Worm (Caenorhabditis elegans) whole organism, late embryonic: Measurements from ENCODE around the gene T08A9.13.

Experiments used
- C38D4.7 ChIP-seq: fragments of 200-800 bp; sonication (Bioruptor generic); optimal IDR thresholded peaks from 2 replicates; lab custom pipeline; 2018; ENCODE audit warnings: mild to moderate bottlenecking, missing genetic modification characterization, moderate library complexity, missing compliant biosample characterization
- F13H6.1 ChIP-seq: sonication (generic microtip); optimal IDR thresholded peaks from 2 replicates; lab custom pipeline; 2016; ENCODE audit warnings: missing genetic modification characterization, missing compliant biosample characterization
- K09A11.1 ChIP-seq: sonication (generic microtip); optimal IDR thresholded peaks from 2 replicates; lab custom pipeline; 2017; ENCODE audit warnings: antibody characterized with exemption, mild to moderate bottlenecking, missing genetic modification characterization, missing compliant biosample characterization; ENCODE audit not compliant: insufficient read depth
- Y22D7AL.16 ChIP-seq: sonication (generic microtip); optimal IDR thresholded peaks from 2 replicates; lab custom pipeline; 2016; ENCODE audit warnings: missing genetic modification characterization, missing compliant biosample characterization
- ahr-1 ChIP-seq: sonication (generic microtip); optimal IDR thresholded peaks from 2 replicates; lab custom pipeline; 2016; ENCODE audit warnings: missing genetic modification characterization, missing compliant biosample characterization
- ceh-14 ChIP-seq: sonication (generic microtip); optimal IDR thresholded peaks from 2 replicates; lab custom pipeline; 2016; ENCODE audit warnings: missing genotype, missing genetic modification characterization, missing compliant biosample characterization
- ceh-18 ChIP-seq: sonication (generic microtip); optimal IDR thresholded peaks from 2 replicates; lab custom pipeline; 2016; ENCODE audit warnings: missing genetic modification characterization, missing compliant biosample characterization
- ceh-19 ChIP-seq: fragments of 200-800 bp; sonication (Bioruptor generic); optimal IDR thresholded peaks from 2 replicates; lab custom pipeline; 2018; ENCODE audit warnings: mild to moderate bottlenecking, missing genetic modification characterization, missing compliant biosample characterization
- ceh-2 ChIP-seq: sonication (generic microtip); optimal IDR thresholded peaks from 2 replicates; lab custom pipeline; 2016; ENCODE audit warnings: missing genotype, missing genetic modification characterization, missing compliant biosample characterization
- ceh-22 ChIP-seq: sonication (generic microtip); optimal IDR thresholded peaks from 2 replicates; lab custom pipeline; 2017; ENCODE audit warnings: missing biosample characterization, missing genetic modification characterization
- ceh-30 ChIP-seq: fragments of 150-350 bp; optimal IDR thresholded peaks from 2 replicates; lab custom pipeline; 2014; ENCODE audit warnings: missing biosample characterization, missing genetic modification characterization
- ceh-31 ChIP-seq: sonication (generic microtip); optimal IDR thresholded peaks from 2 replicates; lab custom pipeline; 2016; ENCODE audit warnings: missing genetic modification characterization, missing compliant biosample characterization
- ceh-34 ChIP-seq: sonication (generic microtip); optimal IDR thresholded peaks from 2 replicates; lab custom pipeline; 2016; ENCODE audit warnings: mild to moderate bottlenecking, missing genetic modification characterization, missing compliant biosample characterization
- ceh-48 ChIP-seq: sonication (generic microtip); optimal IDR thresholded peaks from 2 replicates; lab custom pipeline; 2016; ENCODE audit warnings: missing genetic modification characterization, inconsistent platforms, missing compliant biosample characterization
- ceh-9 ChIP-seq: sonication (generic microtip); optimal IDR thresholded peaks from 2 replicates; lab custom pipeline; 2016; ENCODE audit warnings: mild to moderate bottlenecking, missing genetic modification characterization, inconsistent platforms, missing compliant biosample characterization
- che-1 ChIP-seq: sonication (generic microtip); optimal IDR thresholded peaks from 2 replicates; lab custom pipeline; 2016; ENCODE audit warnings: mild to moderate bottlenecking, missing genetic modification characterization, missing compliant biosample characterization
- dmd-4 ChIP-seq: sonication (generic microtip); optimal IDR thresholded peaks from 2 replicates; lab custom pipeline; 2016; ENCODE audit warnings: borderline replicate concordance, missing genetic modification characterization, missing compliant biosample characterization
- dve-1 ChIP-seq: sonication (generic microtip); optimal IDR thresholded peaks from 2 replicates; lab custom pipeline; 2017; ENCODE audit warnings: antibody characterized with exemption, mild to moderate bottlenecking, missing genetic modification characterization, missing compliant biosample characterization
- elt-2 ChIP-seq: sonication (generic microtip); optimal IDR thresholded peaks from 2 replicates; lab custom pipeline; 2016; ENCODE audit warnings: missing genetic modification reagents, missing genetic modification characterization, missing compliant biosample characterization
- fax-1 ChIP-seq: sonication (generic microtip); optimal IDR thresholded peaks from 2 replicates; lab custom pipeline; 2016; ENCODE audit warnings: missing genotype, missing genetic modification characterization, missing compliant biosample characterization
- fkh-10 ChIP-seq: fragments of 150-350 bp; optimal IDR thresholded peaks from 2 replicates; lab custom pipeline; 2014; ENCODE audit warnings: missing biosample characterization, missing genetic modification reagents, missing genetic modification characterization
- hlh-13 ChIP-seq: fragments of 200-800 bp; sonication (Bioruptor generic); optimal IDR thresholded peaks from 2 replicates; lab custom pipeline; 2018; ENCODE audit warnings: mild to moderate bottlenecking, missing genetic modification characterization, missing compliant biosample characterization
- hlh-6 ChIP-seq: sonication (generic microtip); optimal IDR thresholded peaks from 2 replicates; lab custom pipeline; 2016; ENCODE audit warnings: missing genotype, missing genetic modification characterization, missing compliant biosample characterization
- lin-11 ChIP-seq: fragments of 200-800 bp; sonication (Bioruptor generic); optimal IDR thresholded peaks from 2 replicates; lab custom pipeline; 2018; ENCODE audit warnings: mild to moderate bottlenecking, missing genetic modification characterization, missing compliant biosample characterization
- mec-3 ChIP-seq: sonication (generic microtip); optimal IDR thresholded peaks from 2 replicates; lab custom pipeline; 2016; ENCODE audit warnings: borderline replicate concordance, missing genetic modification characterization, missing compliant biosample characterization
- nfya-1 ChIP-seq: sonication (generic microtip); optimal IDR thresholded peaks from 2 replicates; lab custom pipeline; 2017; ENCODE audit warnings: missing genetic modification characterization, mild to moderate bottlenecking, missing compliant biosample characterization, antibody characterized with exemption, moderate library complexity
- nhr-11 ChIP-seq: fragments of 150-350 bp; optimal IDR thresholded peaks from 2 replicates; lab custom pipeline; 2014; ENCODE audit warnings: missing biosample characterization, missing genetic modification characterization
- nhr-232 ChIP-seq: sonication (generic microtip); optimal IDR thresholded peaks from 2 replicates; lab custom pipeline; 2016; ENCODE audit warnings: missing genetic modification characterization, missing compliant biosample characterization
- pat-9 ChIP-seq: fragments of 200-800 bp; sonication (Bioruptor generic); optimal IDR thresholded peaks from 2 replicates; lab custom pipeline; 2018; ENCODE audit warnings: mild to moderate bottlenecking, missing genetic modification characterization, moderate library complexity, missing compliant biosample characterization
- pax-1 ChIP-seq: fragments of 150-350 bp; optimal IDR thresholded peaks from 2 replicates; lab custom pipeline; 2014; ENCODE audit warnings: missing biosample characterization, missing genetic modification characterization
- pha-2 ChIP-seq: sonication (generic microtip); optimal IDR thresholded peaks from 2 replicates; lab custom pipeline; 2017; ENCODE audit warnings: mild to moderate bottlenecking, missing genetic modification characterization, missing compliant biosample characterization
- pros-1 ChIP-seq: fragments of 150-350 bp; optimal IDR thresholded peaks from 2 replicates; lab custom pipeline; 2014; ENCODE audit warnings: missing biosample characterization, missing genetic modification reagents, missing genetic modification characterization
- ref-2 ChIP-seq: sonication (generic microtip); optimal IDR thresholded peaks from 2 replicates; lab custom pipeline; 2016; ENCODE audit warnings: missing genetic modification characterization, missing compliant biosample characterization
- rnt-1 ChIP-seq: sonication (generic microtip); optimal IDR thresholded peaks from 2 replicates; lab custom pipeline; 2016; ENCODE audit warnings: missing genetic modification characterization, missing compliant biosample characterization
- sdc-2 ChIP-seq: sonication (generic microtip); optimal IDR thresholded peaks from 2 replicates; lab custom pipeline; 2016; ENCODE audit warnings: missing genotype, missing genetic modification characterization, missing compliant biosample characterization
- sox-2 ChIP-seq: fragments of 200-800 bp; sonication (Bioruptor generic); IDR thresholded peaks from 2 replicates; pipeline ENCODE4 v1.3.6; 2022; ENCODE audit warnings: missing genetic modification reagents, missing genetic modification characterization, missing compliant biosample characterization
- syd-9 ChIP-seq: sonication (generic microtip); optimal IDR thresholded peaks from 2 replicates; lab custom pipeline; 2016; ENCODE audit warnings: mild to moderate bottlenecking, missing genetic modification characterization, moderate library complexity, missing compliant biosample characterization
- ttx-3 ChIP-seq: sonication (generic microtip); optimal IDR thresholded peaks from 2 replicates; lab custom pipeline; 2016; ENCODE audit warnings: missing genetic modification reagents, missing genetic modification characterization, missing compliant biosample characterization
- unc-3 ChIP-seq, 2 experiments: fragments of 200-800 bp in 1 of 2; sonication (Bioruptor generic) in 1 of 2; sonication (generic microtip) in 1 of 2; conservative IDR thresholded peaks in 1 of 2; optimal IDR thresholded peaks in 1 of 2; 2 replicates each; pipeline versions ENCODE4 v1.3.6 to Lab custom; 2016 to 2022; ENCODE audit warnings: missing compliant biosample characterization in 2 of 2, missing genetic modification characterization in 2 of 2, missing genetic modification reagents in 1 of 2
- unc-42 ChIP-seq: sonication (generic microtip); optimal IDR thresholded peaks from 2 replicates; lab custom pipeline; 2016; ENCODE audit warnings: missing genotype, missing genetic modification characterization, missing compliant biosample characterization
- unc-55 ChIP-seq: sonication (generic microtip); optimal IDR thresholded peaks from 2 replicates; lab custom pipeline; 2017; ENCODE audit warnings: missing biosample characterization, missing genetic modification reagents, missing genetic modification characterization
- unc-86 ChIP-seq: sonication (generic microtip); optimal IDR thresholded peaks from 2 replicates; lab custom pipeline; 2016; ENCODE audit warnings: missing genetic modification characterization, missing compliant biosample characterization
- zip-5 ChIP-seq: sonication (generic microtip); optimal IDR thresholded peaks from 2 replicates; lab custom pipeline; 2016; ENCODE audit warnings: missing genetic modification characterization, missing compliant biosample characterization

Gene T08A9.13

ce11 chrX:7343218-7343617, 21.0 kb upstream of the T08A9.13 start:
- no peak for TF ChIP-seq ahr-1 (tag; lab: Kevin White, UChicago)
- TF ChIP-seq nfya-1 = no peak
- no peak for TF ChIP-seq fax-1 (tag; lab: Kevin White, UChicago)
- TF ChIP-seq C38D4.7 (GFP tag; lab: Kevin White, UChicago) = no peak
- TF ChIP-seq pax-1 (tag; lab: Kevin White, UChicago) = no peak
- TF ChIP-seq ceh-30 (tag; lab: Kevin White, UChicago) = no peak
- TF ChIP-seq pha-2 = no peak
- TF ChIP-seq nhr-232 (tag; lab: Kevin White, UChicago) = no peak
- no peak for TF ChIP-seq rnt-1 (tag; lab: Kevin White, UChicago)
- no peak for TF ChIP-seq dmd-4 (tag; lab: Kevin White, UChicago)
- no peak for TF ChIP-seq unc-42
- TF ChIP-seq pat-9 (tag; lab: Kevin White, UChicago) = no peak
- no peak for TF ChIP-seq sdc-2 (tag; lab: Kevin White, UChicago)
- no peak for TF ChIP-seq elt-2 (tag; lab: Kevin White, UChicago)
- TF ChIP-seq nhr-11 (tag; lab: Kevin White, UChicago) = no peak
- no peak for TF ChIP-seq mec-3 (tag; lab: Kevin White, UChicago)
- no peak for TF ChIP-seq sox-2 (GFP tag; lab: Robert Waterston, UW)
- TF ChIP-seq unc-3 (GFP tag; conservative IDR thresholded peaks at IDR 0.05; lab: Robert Waterston, UW) = no peak
- TF ChIP-seq unc-3 (tag; optimal IDR thresholded peaks at IDR 0.05; lab: Kevin White, UChicago) = no peak

ce11 chrX:7340915-7341559, 18.8 kb upstream of the T08A9.13 start, which contains the start of gene C07D8.6:
Gene C07D8.6 (plus strand): TSS chrX:7341509.
- peak; percentile 21 for TF ChIP-seq nfya-1
- peak; percentile 4 for TF ChIP-seq dve-1 (tag; lab: Kevin White, UChicago)
- TF ChIP-seq elt-2 (tag; lab: Kevin White, UChicago) = peak; percentile 64
- no peak for TF ChIP-seq ceh-19 (GFP tag; lab: Kevin White, UChicago)

- TF ChIP-seq C38D4.7 (GFP tag; lab: Kevin White, UChicago) (no peak), fax-1 (tag; lab: Kevin White, UChicago) (no peak), ceh-18 (tag; lab: Kevin White, UChicago) (no peak), K09A11.1 (tag; lab: Kevin White, UChicago) (no peak), che-1 (no peak), ceh-22 (no peak)
These were observed 18.2 kb upstream of the T08A9.13 start for ce11 chrX:7340394-7340793.

- TF ChIP-seq ceh-31 (peak; percentile 93), dve-1 (tag; lab: Kevin White, UChicago) (peak; percentile 80), ceh-9 (tag; lab: Kevin White, UChicago) (no peak), Y22D7AL.16 (no peak), rnt-1 (tag; lab: Kevin White, UChicago) (peak; percentile 81), nfya-1 (peak; percentile 90), ref-2 (peak; percentile 82), unc-86 (tag; lab: Kevin White, UChicago) (peak; percentile 27), lin-11 (tag; lab: Kevin White, UChicago) (no peak), pax-1 (tag; lab: Kevin White, UChicago) (no peak), ceh-14 (peak; percentile 41), unc-55 (GFP tag; lab: Kevin White, UChicago) (peak; percentile 48), fax-1 (tag; lab: Kevin White, UChicago) (no peak), ceh-2 (tag; lab: Kevin White, UChicago) (peak; percentile 19), elt-2 (tag; lab: Kevin White, UChicago) (peak; percentile 62), F13H6.1 (tag; lab: Kevin White, UChicago) (peak; percentile 74), ahr-1 (tag; lab: Kevin White, UChicago) (peak; percentile 7), pros-1 (peak; percentile 91), sox-2 (GFP tag; lab: Robert Waterston, UW) (peak; percentile 17; the same call in 1 of the 2 replicates), hlh-13 (GFP tag; lab: Kevin White, UChicago) (no peak), fkh-10 (GFP tag; lab: Kevin White, UChicago) (no peak), ceh-48 (tag; lab: Kevin White, UChicago) (peak; percentile 22), nhr-232 (tag; lab: Kevin White, UChicago) (no peak), sdc-2 (tag; lab: Kevin White, UChicago) (peak; percentile 65), hlh-6 (tag; lab: Kevin White, UChicago) (no peak), ttx-3 (no peak), unc-42 (peak; percentile 71), ceh-34 (tag; lab: Kevin White, UChicago) (peak; percentile 63), zip-5 (no peak), syd-9 (no peak)
These were observed 12.1 kb upstream of the T08A9.13 start, which contains the start of gene epg-7 for ce11 chrX:7334302-7334724. Gene epg-7 (plus strand): TSS chrX:7334714.
